Worm (Caenorhabditis elegans) whole organism, midembryonic: Measurements from ENCODE around the gene ZC412.5.
"Not testable (repeated sequence)": the region's sequence is repeated elsewhere in the genome, so short reads cannot be mapped to it uniquely, and the experiment has no call there.

Experiments used
- T22C8.4 ChIP-seq: fragments of 200-800 bp; sonication (Bioruptor generic); IDR thresholded peaks from 2 replicates; pipeline ENCODE4 v1.3.6; 2022; ENCODE audit warnings: missing genetic modification characterization, missing compliant biosample characterization
- cog-1 ChIP-seq: sonication (generic microtip); optimal IDR thresholded peaks from 2 replicates; lab custom pipeline; 2016; ENCODE audit warnings: missing genetic modification characterization, missing compliant biosample characterization
- flt-1 ChIP-seq: fragments of 200-800 bp; sonication (Bioruptor generic); IDR thresholded peaks from 2 replicates; pipeline ENCODE4 v1.3.6; 2022; ENCODE audit warnings: missing genetic modification characterization, missing compliant biosample characterization
- klf-2 ChIP-seq: fragments of 200-800 bp; sonication (Bioruptor generic); conservative IDR thresholded peaks from 2 replicates; pipeline ENCODE4 v1.3.6; 2022; ENCODE audit warnings: missing genetic modification reagents, missing genetic modification characterization, missing compliant biosample characterization
- med-1 ChIP-seq: sonication (generic microtip); optimal IDR thresholded peaks from 2 replicates; lab custom pipeline; 2017; ENCODE audit warnings: missing genetic modification characterization, mild to moderate bottlenecking, missing compliant biosample characterization, antibody characterized with exemption, missing genetic modification reagents; ENCODE audit not compliant: insufficient read depth
- ref-1 ChIP-seq: fragments of 200-800 bp; sonication (Bioruptor generic); conservative IDR thresholded peaks from 2 replicates; pipeline ENCODE4 v1.3.6; 2022; ENCODE audit warnings: missing genetic modification reagents, missing genetic modification characterization, missing compliant biosample characterization
- tab-1 ChIP-seq: fragments of 200-800 bp; sonication (Bioruptor generic); IDR thresholded peaks from 2 replicates; pipeline ENCODE4 v1.3.6; 2022; ENCODE audit warnings: missing genetic modification characterization, missing compliant biosample characterization
- ztf-23 ChIP-seq: fragments of 200-800 bp; sonication (Bioruptor generic); IDR thresholded peaks from 2 replicates; pipeline ENCODE4 v1.3.6; 2022; ENCODE audit warnings: missing genetic modification reagents, missing genetic modification characterization, missing compliant biosample characterization
- ztf-29 ChIP-seq: fragments of 200-800 bp; sonication (Bioruptor generic); IDR thresholded peaks from 2 replicates; pipeline ENCODE4 v1.3.6; 2022; ENCODE audit warnings: missing genetic modification reagents, missing genetic modification characterization, missing compliant biosample characterization

Gene ZC412.5

ce11 chrV:14895557-14895956 lies 20.3 kb upstream of the ZC412.5 start, which contains the start of gene mpst-3:
mpst-3 (plus strand) TSS chrV:14895647.
- TF ChIP-seq tab-1 (GFP tag; lab: Robert Waterston, UW) (no peak), med-1 (GFP tag; lab: Kevin White, UChicago) (no peak), ztf-23 (GFP tag; lab: Robert Waterston, UW) (no peak), cog-1 (tag; lab: Kevin White, UChicago) (no peak), ref-1 (no peak), T22C8.4 (no peak), klf-2 (GFP tag; lab: Robert Waterston, UW) (no peak), flt-1 (GFP tag; lab: Robert Waterston, UW) (no peak), ztf-29 (GFP tag; lab: Robert Waterston, UW) (no peak)

ce11 chrV:14893355-14894050 lies 18.2 kb upstream of the ZC412.5 start, which contains the start of the genes mpst-2 and H12D21.5:
mpst-2 (minus strand) TSS chrV:14893455.
H12D21.5 (plus strand) TSS chrV:14894000.
- TF ChIP-seq tab-1 (GFP tag; lab: Robert Waterston, UW) (no peak), flt-1 (GFP tag; lab: Robert Waterston, UW) (no peak)

- TF ChIP-seq med-1 (GFP tag; lab: Kevin White, UChicago); ztf-23 (GFP tag; lab: Robert Waterston, UW); ref-1: not testable (repeated sequence)
These were observed 15.5 kb upstream of the ZC412.5 start, which contains the start of gene nspa-2 for ce11 chrV:14890782-14891181. nspa-2 (plus strand) TSS chrV:14891082.

- TF ChIP-seq klf-2 (GFP tag; lab: Robert Waterston, UW) (no peak), T22C8.4 (no peak), flt-1 (GFP tag; lab: Robert Waterston, UW) (no peak), tab-1 (GFP tag; lab: Robert Waterston, UW) (no peak), ztf-29 (GFP tag; lab: Robert Waterston, UW) (no peak), ztf-23 (GFP tag; lab: Robert Waterston, UW) (no peak), med-1 (GFP tag; lab: Kevin White, UChicago) (no peak), cog-1 (tag; lab: Kevin White, UChicago) (no peak), ref-1 (no peak)
These were observed 2.1 kb upstream of the ZC412.5 start for ce11 chrV:14877242-14877819.

ce11 chrV:14876724-14877123 lies 1.5 kb upstream of the ZC412.5 start, which contains the start of gene ZC412.10:
ZC412.10 (minus strand) TSS chrV:14876824.
- TF ChIP-seq flt-1, ztf-23, ztf-29 (GFP tag; lab: Robert Waterston, UW): not testable (repeated sequence)

ce11 chrV:14876257-14876656 lies 986 bp upstream of the ZC412.5 start:
- TF ChIP-seq cog-1 (tag; lab: Kevin White, UChicago): no peak
- TF ChIP-seq klf-2 (GFP tag; lab: Robert Waterston, UW): no peak
- TF ChIP-seq tab-1 (GFP tag; lab: Robert Waterston, UW): peak; percentile 82
- TF ChIP-seq T22C8.4: peak; percentile 44; the same call in 1 of the 2 replicates
- peak; percentile 77 for TF ChIP-seq ztf-23 (GFP tag; lab: Robert Waterston, UW)
- TF ChIP-seq flt-1 (GFP tag; lab: Robert Waterston, UW): peak; percentile 86
- peak; percentile 34; the same call in 1 of the 2 replicates for TF ChIP-seq ref-1
- TF ChIP-seq ztf-29 (GFP tag; lab: Robert Waterston, UW): peak; percentile 48; the same call in 1 of the 2 replicates
- TF ChIP-seq med-1 (GFP tag; lab: Kevin White, UChicago): peak; percentile 2

- no peak for TF ChIP-seq klf-2 (GFP tag; lab: Robert Waterston, UW)
- TF ChIP-seq tab-1 (GFP tag; lab: Robert Waterston, UW): no peak
- TF ChIP-seq ztf-23 (GFP tag; lab: Robert Waterston, UW): no peak
- TF ChIP-seq ref-1: no peak
- TF ChIP-seq T22C8.4: no peak
- no peak for TF ChIP-seq cog-1 (tag; lab: Kevin White, UChicago)
- no peak for TF ChIP-seq med-1 (GFP tag; lab: Kevin White, UChicago)
- no peak for TF ChIP-seq flt-1 (GFP tag; lab: Robert Waterston, UW)
- TF ChIP-seq ztf-29 (GFP tag; lab: Robert Waterston, UW): no peak
These were observed 3.9 kb downstream of the ZC412.5 start, which contains the start of gene ZC412.3 for ce11 chrV:14871365-14871764. ZC412.3 (minus strand) TSS chrV:14871547.

- TF ChIP-seq ref-1 (no peak), klf-2 (GFP tag; lab: Robert Waterston, UW) (no peak), flt-1 (GFP tag; lab: Robert Waterston, UW) (no peak), ztf-29 (GFP tag; lab: Robert Waterston, UW) (no peak), T22C8.4 (no peak), ztf-23 (GFP tag; lab: Robert Waterston, UW) (no peak), med-1 (GFP tag; lab: Kevin White, UChicago) (no peak), cog-1 (tag; lab: Kevin White, UChicago) (no peak), tab-1 (GFP tag; lab: Robert Waterston, UW) (no peak)
These were observed 7.1 kb downstream of the ZC412.5 start, which contains the start of gene gcy-14 for ce11 chrV:14868181-14868580. gcy-14 (minus strand) TSS chrV:14868281.

ce11 chrV:14859380-14859779 lies 15.9 kb downstream of the ZC412.5 start:
- TF ChIP-seq tab-1 (GFP tag; lab: Robert Waterston, UW): no peak
- no peak for TF ChIP-seq ztf-23 (GFP tag; lab: Robert Waterston, UW)
